Fruit fly (Drosophila melanogaster): Measurements from ENCODE around the gene CG43155.

Gene CG43155

DNA sequence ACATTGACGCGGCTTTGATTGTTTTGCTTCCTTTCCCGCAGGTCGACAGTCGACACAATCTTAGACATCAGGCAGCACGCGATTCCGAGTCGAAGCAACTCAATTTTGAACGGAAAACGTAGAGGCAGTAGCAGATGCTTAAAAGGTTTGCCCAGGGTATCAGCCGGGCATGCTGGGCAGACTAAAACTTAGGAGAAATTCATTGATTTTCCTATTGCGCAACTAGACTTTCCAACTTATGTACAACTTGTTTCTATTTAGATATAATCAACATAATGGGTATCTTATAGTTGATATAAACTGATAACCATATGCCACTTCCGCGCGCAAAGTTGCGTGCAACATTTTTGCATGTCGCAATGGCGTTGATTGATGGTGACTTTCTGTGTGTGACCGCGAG lies 7.2 kb downstream of the CG43155 start (continued):
- TF ChIP-seq inv (GFP tag; IDR thresholded peaks at IDR 0.05; ENCODE audit: partially characterized antibody) (no peak), CG1602 (GFP tag; optimal IDR thresholded peaks at IDR 0.05) (no peak), BEAF-32 (GFP tag; optimal IDR thresholded peaks at IDR 0.05) (no peak), Vsx1 (GFP tag; optimal IDR thresholded peaks at IDR 0.05) (no peak), Kr (GFP tag; optimal IDR thresholded peaks at IDR 0.05) (no peak), chinmo (GFP tag; IDR thresholded peaks at IDR 0.05; ENCODE audit: partially characterized antibody) (no peak), Aef1 (GFP tag; IDR thresholded peaks at IDR 0.05) (peak; percentile 11; the same call in 1 of the 3 replicates), HmgD (GFP tag; optimal IDR thresholded peaks at IDR 0.05) (no peak), fd3F (GFP tag; optimal IDR thresholded peaks at IDR 0.05) (no peak), sim (GFP tag; IDR thresholded peaks at IDR 0.05) (no peak), CG1647 (GFP tag; optimal IDR thresholded peaks at IDR 0.05) (no peak), CG10462 (GFP tag; optimal IDR thresholded peaks at IDR 0.05) (no peak), CHES-1-like (GFP tag; optimal IDR thresholded peaks at IDR 0.05) (no peak), CG34224 (GFP tag; IDR thresholded peaks at IDR 0.05; ENCODE audit: partially characterized antibody) (no peak), CG11247 (GFP tag; IDR thresholded peaks at IDR 0.05) (peak; percentile 45; the same call in 1 of the 2 replicates), maf-S (GFP tag; optimal IDR thresholded peaks at IDR 0.05) (no peak), CG7839 (tag; optimal IDR thresholded peaks at IDR 0.05) (peak; percentile 14), CG4617 (GFP tag; optimal IDR thresholded peaks at IDR 0.05; ENCODE audit: borderline replicate concordance) (no peak), CG13287 (GFP tag; IDR thresholded peaks at IDR 0.05; ENCODE audit: partially characterized antibody) (no peak), CG9215 (GFP tag; IDR thresholded peaks at IDR 0.05) (no peak), Dfd (GFP tag; optimal IDR thresholded peaks at IDR 0.05) (no peak), unc-4 (GFP tag; IDR thresholded peaks at IDR 0.05; ENCODE audit: partially characterized antibody) (no peak), CG17568 (GFP tag; optimal IDR thresholded peaks at IDR 0.05) (no peak), CG10209 (GFP tag; optimal IDR thresholded peaks at IDR 0.05) (no peak), Dll (GFP tag; IDR thresholded peaks at IDR 0.05; ENCODE audit: partially characterized antibody) (no peak), CG14050 (GFP tag; IDR thresholded peaks at IDR 0.05) (peak; percentile 17; the same call in 1 of the 3 replicates), CG16779 (GFP tag; IDR thresholded peaks at IDR 0.05) (no peak), Sin3A (optimal IDR thresholded peaks at IDR 0.05) (no peak), CG16813 (GFP tag; IDR thresholded peaks at IDR 0.05; ENCODE audit: partially characterized antibody) (no peak), pho (GFP tag; optimal IDR thresholded peaks at IDR 0.05) (no peak), lov (optimal IDR thresholded peaks at IDR 0.05) (no peak), lov (GFP tag; IDR thresholded peaks at IDR 0.05) (no peak), NK7.1 (GFP tag; optimal IDR thresholded peaks at IDR 0.05) (no peak), oc (tag; optimal IDR thresholded peaks at IDR 0.05) (no peak), prd (optimal IDR thresholded peaks at IDR 0.05) (no peak), prd (GFP tag; IDR thresholded peaks at IDR 0.05) (peak; percentile 30; the same call in 2 of the 3 replicates), ac (GFP tag; optimal IDR thresholded peaks at IDR 0.05) (no peak), h (optimal IDR thresholded peaks at IDR 0.05) (no peak), nom (GFP tag; optimal IDR thresholded peaks at IDR 0.05) (no peak), ro (GFP tag; IDR thresholded peaks at IDR 0.05) (no peak), CG9609 (GFP tag; optimal IDR thresholded peaks at IDR 0.05) (no peak), Oaz (GFP tag; IDR thresholded peaks at IDR 0.05) (no peak), TFAM (GFP tag; optimal IDR thresholded peaks at IDR 0.05) (no peak), Scr (GFP tag; IDR thresholded peaks at IDR 0.05; ENCODE audit: partially characterized antibody) (no peak), HmgZ (tag; optimal IDR thresholded peaks at IDR 0.05) (no peak), fd64A (GFP tag; optimal IDR thresholded peaks at IDR 0.05) (no peak), nmo (GFP tag; optimal IDR thresholded peaks at IDR 0.05) (no peak), Taf1 (GFP tag; IDR thresholded peaks at IDR 0.05) (no peak), CG3065 (GFP tag; optimal IDR thresholded peaks at IDR 0.05) (no peak), Mrtf (GFP tag; IDR thresholded peaks at IDR 0.05) (no peak; the same call in 2 of the 3 replicates), HLHmδ (GFP tag; optimal IDR thresholded peaks at IDR 0.05) (no peak), Lhr (GFP tag; optimal IDR thresholded peaks at IDR 0.05) (no peak)
